Fruit fly (Drosophila melanogaster) S2 (cell line): ENCODE data around the gene Bka.

Experiments used
- CG8478 ChIP-seq: fragments of >200 bp; optimal IDR thresholded peaks from 2 replicates; lab custom pipeline; 2018
- CTCF ChIP-seq, 2 experiments: fragments of >200 bp; optimal IDR thresholded peaks; 2 replicates each; lab custom pipeline; 2018

dm6 chr2L:9919949-9920348 lies 24.9 kb downstream of the Bka start, which contains the start of gene CG4594:
- TF ChIP-seq CTCF (optimal IDR thresholded peaks at IDR 0.05; lab: Kevin White, UChicago) (no peak), CG8478 (no peak)
